Fruit fly (Drosophila melanogaster) whole organism, embryonic: ENCODE data around the gene Sidpn.
A peak's percentile ranks its signal among the peaks of the same experiment; 100 is the strongest.

ENCODE experiments used
- CG10431 ChIP-seq: fragments of 200-800 bp; sonication (Bioruptor generic); optimal IDR thresholded peaks from 3 replicates; lab custom pipeline; 2018; ENCODE audit warnings: missing biosample characterization, mild to moderate bottlenecking, missing genetic modification characterization
- CG11398 ChIP-seq: fragments of 200-800 bp; sonication (Bioruptor generic); optimal IDR thresholded peaks from 2 replicates; lab custom pipeline; 2016; ENCODE audit warnings: missing biosample characterization, missing genetic modification characterization
- CG1233 ChIP-seq: fragments of 200-800 bp; sonication (Bioruptor generic); optimal IDR thresholded peaks from 4 replicates; lab custom pipeline; 2018; ENCODE audit warnings: missing biosample characterization, mild to moderate bottlenecking, missing genetic modification characterization
- CG12942 ChIP-seq: fragments of 200-800 bp; sonication (Bioruptor generic); optimal IDR thresholded peaks from 3 replicates; lab custom pipeline; 2016; ENCODE audit warnings: missing biosample characterization, missing genetic modification characterization
- CG13624 ChIP-seq: fragments of 200-800 bp; sonication (Bioruptor generic); optimal IDR thresholded peaks from 2 replicates; lab custom pipeline; 2016; ENCODE audit warnings: missing biosample characterization, missing genetic modification characterization
- CG13894 ChIP-seq: fragments of 200-800 bp; sonication (Bioruptor generic); optimal IDR thresholded peaks from 3 replicates; lab custom pipeline; 2018; ENCODE audit warnings: missing biosample characterization, mild to moderate bottlenecking, missing genetic modification characterization, moderate library complexity
- CG14860 ChIP-seq: fragments of 200-800 bp; sonication (Bioruptor generic); IDR thresholded peaks from 3 replicates; pipeline ENCODE4 v1.3.6; 2022; ENCODE audit warnings: missing biosample characterization, missing genetic modification characterization; ENCODE audit not compliant: partially characterized antibody
- CG15601 ChIP-seq: fragments of 200-800 bp; sonication (Bioruptor generic); optimal IDR thresholded peaks from 3 replicates; lab custom pipeline; 2019; ENCODE audit warnings: missing biosample characterization, mild to moderate bottlenecking, missing genetic modification characterization, moderate library complexity
- CG18764 ChIP-seq: fragments of 200-800 bp; sonication (Bioruptor generic); optimal IDR thresholded peaks from 3 replicates; lab custom pipeline; 2016; ENCODE audit warnings: missing biosample characterization, missing genetic modification characterization
- CG2199 ChIP-seq: fragments of 200-800 bp; sonication (Bioruptor generic); IDR thresholded peaks from 3 replicates; pipeline ENCODE4 v1.3.6; 2022; ENCODE audit warnings: missing biosample characterization, missing genetic modification characterization
- CG2875 ChIP-seq: fragments of 200-800 bp; sonication (Bioruptor generic); optimal IDR thresholded peaks from 2 replicates; lab custom pipeline; 2017; ENCODE audit warnings: missing biosample characterization, mild to moderate bottlenecking, missing genetic modification characterization, missing genetic modification reagents
- CG33557 ChIP-seq: fragments of 200-800 bp; sonication (Bioruptor generic); optimal IDR thresholded peaks from 2 replicates; lab custom pipeline; 2019; ENCODE audit warnings: missing biosample characterization, mild to moderate bottlenecking, missing genetic modification characterization, moderate library complexity
- CG34422 ChIP-seq: fragments of 200-800 bp; sonication (Bioruptor generic); IDR thresholded peaks from 3 replicates; pipeline ENCODE4 v1.3.6; 2022; ENCODE audit warnings: missing biosample characterization, missing genetic modification characterization
- CG3726 ChIP-seq: fragments of 200-800 bp; sonication (Bioruptor generic); IDR thresholded peaks from 3 replicates; pipeline ENCODE4, ENCODE4 v1.3.6; 2022; ENCODE audit warnings: missing biosample characterization, missing genetic modification characterization
- CG43689 ChIP-seq: fragments of 200-800 bp; sonication (Bioruptor generic); IDR thresholded peaks from 2 replicates; pipeline ENCODE4 v1.3.6; 2022; ENCODE audit warnings: missing biosample characterization, missing genetic modification characterization
- CG5245 ChIP-seq: fragments of 200-800 bp; sonication (Bioruptor generic); optimal IDR thresholded peaks from 3 replicates; lab custom pipeline; 2016; ENCODE audit warnings: missing biosample characterization, missing genetic modification characterization
- CG7271 ChIP-seq: fragments of 200-800 bp; sonication (Bioruptor generic); optimal IDR thresholded peaks from 2 replicates; lab custom pipeline; 2018; ENCODE audit warnings: missing biosample characterization, mild to moderate bottlenecking, missing genetic modification characterization, moderate library complexity
- CG7745 ChIP-seq: fragments of 200-800 bp; sonication (Bioruptor generic); optimal IDR thresholded peaks from 2 replicates; lab custom pipeline; 2018; ENCODE audit warnings: missing biosample characterization, mild to moderate bottlenecking, missing genetic modification characterization, moderate library complexity
- CG8359 ChIP-seq: fragments of 200-800 bp; sonication (Bioruptor generic); optimal IDR thresholded peaks from 2 replicates; lab custom pipeline; 2017; ENCODE audit warnings: missing biosample characterization, mild to moderate bottlenecking, missing genetic modification characterization, borderline replicate concordance
- CG9727 ChIP-seq: fragments of 200-800 bp; sonication (Bioruptor generic); optimal IDR thresholded peaks from 3 replicates; lab custom pipeline; 2017; ENCODE audit warnings: missing biosample characterization, mild to moderate bottlenecking, missing genetic modification characterization
- CG9876 ChIP-seq: fragments of 200-800 bp; sonication (Bioruptor generic); optimal IDR thresholded peaks from 2 replicates; lab custom pipeline; 2016; ENCODE audit warnings: missing biosample characterization, missing genetic modification characterization
- CoRest ChIP-seq: fragments of 200-800 bp; sonication (Bioruptor generic); optimal IDR thresholded peaks from 3 replicates; lab custom pipeline; 2018; ENCODE audit warnings: missing biosample characterization, mild to moderate bottlenecking, missing genetic modification characterization, moderate library complexity
- D19A ChIP-seq: fragments of 200-800 bp; optimal IDR thresholded peaks from 3 replicates; lab custom pipeline; 2019; ENCODE audit warnings: missing biosample characterization, mild to moderate bottlenecking, missing genetic modification characterization, moderate library complexity
- Dip2 ChIP-seq: fragments of 200-800 bp; sonication (Bioruptor generic); IDR thresholded peaks from 2 replicates; pipeline ENCODE4 v1.3.6; 2022; ENCODE audit warnings: missing biosample characterization, missing genetic modification characterization
- Drgx ChIP-seq: fragments of 200-800 bp; sonication (Bioruptor generic); IDR thresholded peaks from 2 replicates; pipeline ENCODE4 v1.3.6; 2022; ENCODE audit warnings: missing biosample characterization, missing genetic modification characterization
- Fer3 ChIP-seq: fragments of 200-800 bp; sonication (Bioruptor generic); optimal IDR thresholded peaks from 2 replicates; lab custom pipeline; 2018; ENCODE audit warnings: missing biosample characterization, mild to moderate bottlenecking, missing genetic modification characterization, moderate library complexity
- Gug ChIP-seq: fragments of 200-800 bp; sonication (Bioruptor generic); IDR thresholded peaks from 4 replicates; pipeline ENCODE4 v1.3.6; 2022; ENCODE audit warnings: missing biosample characterization, missing genetic modification characterization
- HmgD ChIP-seq: fragments of 200-800 bp; sonication (Bioruptor generic); optimal IDR thresholded peaks from 3 replicates; lab custom pipeline; 2016; ENCODE audit warnings: missing biosample characterization, missing genetic modification characterization
- Lhr ChIP-seq: fragments of 200-800 bp; sonication (Bioruptor generic); optimal IDR thresholded peaks from 3 replicates; lab custom pipeline; 2017; ENCODE audit warnings: mild to moderate bottlenecking, missing biosample characterization, missing genetic modification reagents, missing genetic modification characterization
- Max ChIP-seq: fragments of 200-800 bp; sonication (Bioruptor generic); optimal IDR thresholded peaks from 2 replicates; lab custom pipeline; 2016; ENCODE audit warnings: missing biosample characterization, mild to moderate bottlenecking, missing genetic modification characterization
- Myb ChIP-seq: fragments of 200-800 bp; sonication (Bioruptor generic); optimal IDR thresholded peaks from 2 replicates; lab custom pipeline; 2016; ENCODE audit warnings: missing biosample characterization, missing genetic modification characterization
- Oli ChIP-seq: fragments of 200-800 bp; sonication (Bioruptor generic); optimal IDR thresholded peaks from 2 replicates; lab custom pipeline; 2018; ENCODE audit warnings: missing biosample characterization, mild to moderate bottlenecking, missing genetic modification characterization, moderate library complexity
- Ptx1 ChIP-seq: fragments of 200-800 bp; sonication (Bioruptor generic); IDR thresholded peaks from 2 replicates; pipeline ENCODE4 v1.3.6; 2022; ENCODE audit warnings: missing biosample characterization, missing genetic modification characterization
- Sox102F ChIP-seq: fragments of 200-800 bp; sonication (Bioruptor generic); optimal IDR thresholded peaks from 2 replicates; lab custom pipeline; 2018; ENCODE audit warnings: missing biosample characterization, mild to moderate bottlenecking, missing genetic modification characterization, moderate library complexity
- YL-1 ChIP-seq: fragments of 200-800 bp; sonication (Bioruptor generic); optimal IDR thresholded peaks from 3 replicates; lab custom pipeline; 2017; ENCODE audit warnings: missing biosample characterization, mild to moderate bottlenecking, missing genetic modification characterization
- abd-A ChIP-seq: fragments of 200-800 bp; sonication (Bioruptor generic); optimal IDR thresholded peaks from 3 replicates; lab custom pipeline; 2019; ENCODE audit warnings: missing biosample characterization, mild to moderate bottlenecking, missing genetic modification characterization, moderate library complexity
- ac ChIP-seq: fragments of 200-800 bp; sonication (Bioruptor generic); optimal IDR thresholded peaks from 3 replicates; lab custom pipeline; 2017; ENCODE audit warnings: missing biosample characterization, mild to moderate bottlenecking, missing genetic modification characterization
- ap ChIP-seq: fragments of 200-800 bp; sonication (Bioruptor generic); IDR thresholded peaks from 2 replicates; pipeline ENCODE4 v1.3.6; 2022; ENCODE audit warnings: missing biosample characterization, missing genetic modification characterization
- cwo ChIP-seq: fragments of 200-800 bp; sonication (Bioruptor generic); optimal IDR thresholded peaks from 3 replicates; lab custom pipeline; 2017; ENCODE audit warnings: missing biosample characterization, missing genetic modification characterization, mild to moderate bottlenecking, moderate library complexity, missing genetic modification reagents
- eyg ChIP-seq: fragments of 200-800 bp; sonication (Bioruptor generic); optimal IDR thresholded peaks from 3 replicates; lab custom pipeline; 2016; ENCODE audit warnings: missing biosample characterization, missing genetic modification characterization
- gfzf ChIP-seq: fragments of 200-800 bp; sonication (Bioruptor generic); optimal IDR thresholded peaks from 2 replicates; lab custom pipeline; 2016; ENCODE audit warnings: missing biosample characterization, mild to moderate bottlenecking, missing genetic modification characterization, moderate library complexity
- kay ChIP-seq: fragments of 200-800 bp; sonication (Bioruptor generic); optimal IDR thresholded peaks from 2 replicates; lab custom pipeline; 2016; ENCODE audit warnings: missing biosample characterization, missing genetic modification characterization
- knrl ChIP-seq: fragments of 200-800 bp; sonication (Bioruptor generic); IDR thresholded peaks from 3 replicates; pipeline ENCODE4 v1.3.6; 2022; ENCODE audit warnings: missing biosample characterization, missing genetic modification characterization; ENCODE audit not compliant: partially characterized antibody
- otp ChIP-seq: fragments of 200-800 bp; sonication (Bioruptor generic); IDR thresholded peaks from 3 replicates; pipeline ENCODE4, ENCODE4 v1.3.6; 2022; ENCODE audit warnings: missing biosample characterization, missing genetic modification characterization
- slou ChIP-seq: fragments of 200-800 bp; sonication (Bioruptor generic); optimal IDR thresholded peaks from 3 replicates; lab custom pipeline; 2016; ENCODE audit warnings: missing biosample characterization, missing genetic modification characterization
- sob ChIP-seq: fragments of 200-800 bp; sonication (Bioruptor generic); IDR thresholded peaks from 2 replicates; pipeline ENCODE4 v1.3.6; 2022; ENCODE audit warnings: missing biosample characterization, missing genetic modification characterization
- stc ChIP-seq: fragments of 200-800 bp; sonication (Bioruptor generic); IDR thresholded peaks from 2 replicates; pipeline ENCODE4 v1.3.6; 2022; ENCODE audit warnings: missing biosample characterization, missing genetic modification characterization
- vvl ChIP-seq: fragments of 200-800 bp; sonication (Bioruptor generic); IDR thresholded peaks from 2 replicates; pipeline ENCODE4 v1.3.6; 2022; ENCODE audit warnings: missing biosample characterization, missing genetic modification characterization
- wdn ChIP-seq: fragments of 200-800 bp; sonication (Bioruptor generic); IDR thresholded peaks from 2 replicates; pipeline ENCODE4 v1.3.6; 2022; ENCODE audit warnings: missing biosample characterization, missing genetic modification characterization
- zfh1 ChIP-seq: fragments of 200-800 bp; sonication (Bioruptor generic); IDR thresholded peaks from 3 replicates; pipeline ENCODE4 v1.3.6; 2022; ENCODE audit warnings: missing biosample characterization, missing genetic modification characterization

The Sidpn gene

dm6 chr2L:19051534-19052100 lies 24.1 kb downstream of the Sidpn start, which contains the start of gene Rpn3 (continued):
- TF ChIP-seq Ptx1 (peak; percentile 91), Dip2 (GFP tag; lab: Robert Waterston, UW) (no peak), CG3726 (GFP tag; lab: Robert Waterston, UW) (peak; percentile 54; the same call in 1 of the 3 replicates), CG34422 (GFP tag; lab: Robert Waterston, UW) (peak; percentile 83), gfzf (GFP tag; lab: Kevin White, UChicago) (no peak), HmgD (peak; percentile 67), cwo (peak; percentile 71), YL-1 (peak; percentile 71), CG15601 (peak; percentile 51), CG9727 (peak; percentile 82), Drgx (GFP tag; lab: Robert Waterston, UW) (peak; percentile 73), CG1233 (GFP tag; lab: Kevin White, UChicago) (peak; percentile 40), CG7271 (tag; lab: Kevin White, UChicago) (peak; percentile 63), abd-A (tag; lab: Kevin White, UChicago) (no peak), CG2199 (GFP tag; lab: Robert Waterston, UW) (peak; percentile 82; the same call in 2 of the 3 replicates), Fer3 (peak; percentile 79), CG14860 (GFP tag; lab: Robert Waterston, UW) (peak; percentile 66; the same call in 2 of the 3 replicates), wdn (GFP tag; lab: Robert Waterston, UW) (peak; percentile 77), CG2875 (GFP tag; lab: Kevin White, UChicago) (peak; percentile 62), D19A (tag; lab: Kevin White, UChicago) (peak; percentile 70), ac (GFP tag; lab: Kevin White, UChicago) (no peak), stc (peak; percentile 73), CoRest (peak; percentile 81), CG10431 (GFP tag; lab: Kevin White, UChicago) (peak; percentile 12), slou (GFP tag; lab: Kevin White, UChicago) (peak; percentile 68), Sox102F (GFP tag; lab: Kevin White, UChicago) (peak; percentile 91), eyg (GFP tag; lab: Kevin White, UChicago) (peak; percentile 55), CG13624 (peak; percentile 79), CG5245 (GFP tag; lab: Kevin White, UChicago) (peak; percentile 62), CG43689 (GFP tag; lab: Robert Waterston, UW) (peak; percentile 62), Oli (tag; lab: Kevin White, UChicago) (peak; percentile 82), kay (peak; percentile 79), CG33557 (GFP tag; lab: Kevin White, UChicago) (peak; percentile 42), Gug (GFP tag; lab: Robert Waterston, UW) (peak; percentile 57; the same call in 3 of the 4 replicates), CG13894 (tag; lab: Kevin White, UChicago) (peak; percentile 37), CG7745 (tag; lab: Kevin White, UChicago) (no peak), vvl (GFP tag; lab: Robert Waterston, UW) (peak; percentile 95), ap (GFP tag; lab: Robert Waterston, UW) (peak; percentile 80), sob (peak; percentile 86), CG12942 (GFP tag; lab: Kevin White, UChicago) (peak; percentile 85), knrl (GFP tag; lab: Robert Waterston, UW) (peak; percentile 65), zfh1 (GFP tag; lab: Robert Waterston, UW) (peak; percentile 90), otp (GFP tag; lab: Robert Waterston, UW) (peak; percentile 78), CG18764 (GFP tag; lab: Kevin White, UChicago) (peak; percentile 82), CG11398 (GFP tag; lab: Kevin White, UChicago) (peak; percentile 51), CG8359 (no peak), CG9876 (GFP tag; lab: Kevin White, UChicago) (peak; percentile 64), Myb (peak; percentile 73), Max (GFP tag; lab: Kevin White, UChicago) (peak; percentile 89), Lhr (peak; percentile 34)
